Fruit fly (Drosophila melanogaster) whole organism, adult: ENCODE measurements around the gene CG43739.
A peak's percentile ranks its signal among the peaks of the same experiment; 100 is the strongest.

ENCODE experiments used
- CG11617 ChIP-seq: fragments of 200-800 bp; sonication (Bioruptor generic); optimal IDR thresholded peaks from 2 replicates; lab custom pipeline; 2017; ENCODE audit warnings: mild to moderate bottlenecking, missing biosample characterization, missing genetic modification reagents, missing genetic modification characterization
- CG12768 ChIP-seq: fragments of 200-800 bp; sonication (Bioruptor generic); optimal IDR thresholded peaks from 2 replicates; lab custom pipeline; 2017; ENCODE audit warnings: missing biosample characterization, missing genetic modification characterization, mild to moderate bottlenecking, moderate library complexity, missing genetic modification reagents
- CG14711 ChIP-seq: fragments of 200-800 bp; sonication (Bioruptor generic); optimal IDR thresholded peaks from 2 replicates; lab custom pipeline; 2018; ENCODE audit warnings: missing biosample characterization, mild to moderate bottlenecking, missing genetic modification characterization, moderate library complexity
- CG1620 ChIP-seq: fragments of 200-800 bp; sonication (Bioruptor generic); optimal IDR thresholded peaks from 2 replicates; lab custom pipeline; 2016; ENCODE audit warnings: missing biosample characterization, missing genetic modification characterization
- CG33017 ChIP-seq: fragments of 200-800 bp; sonication (Bioruptor generic); optimal IDR thresholded peaks from 2 replicates; lab custom pipeline; 2018; ENCODE audit warnings: missing biosample characterization, mild to moderate bottlenecking, missing genetic modification characterization, moderate library complexity
- CG5204 ChIP-seq: fragments of 200-800 bp; sonication (Bioruptor generic); optimal IDR thresholded peaks from 2 replicates; lab custom pipeline; 2016; ENCODE audit warnings: missing biosample characterization, missing genetic modification characterization
- CG7045 ChIP-seq: fragments of 200-800 bp; sonication (Bioruptor generic); optimal IDR thresholded peaks from 2 replicates; lab custom pipeline; 2017; ENCODE audit warnings: missing biosample characterization, mild to moderate bottlenecking, missing genetic modification characterization
- CG7101 ChIP-seq: fragments of 200-800 bp; sonication (Bioruptor generic); optimal IDR thresholded peaks from 2 replicates; lab custom pipeline; 2018; ENCODE audit warnings: missing biosample characterization, mild to moderate bottlenecking, missing genetic modification characterization, moderate library complexity
- Clk ChIP-seq: fragments of 200-800 bp; sonication (Bioruptor generic); optimal IDR thresholded peaks from 2 replicates; lab custom pipeline; 2017; ENCODE audit warnings: missing biosample characterization, missing genetic modification characterization
- Crg-1 ChIP-seq: fragments of 200-800 bp; sonication (Bioruptor generic); optimal IDR thresholded peaks from 2 replicates; lab custom pipeline; 2016; ENCODE audit warnings: missing biosample characterization, missing genetic modification characterization
- Hr96 ChIP-seq: fragments of 200-800 bp; sonication (Bioruptor generic); optimal IDR thresholded peaks from 2 replicates; lab custom pipeline; 2016; ENCODE audit warnings: missing biosample characterization, missing genetic modification characterization
- Mnt ChIP-seq: fragments of 200-800 bp; sonication (Bioruptor generic); optimal IDR thresholded peaks from 2 replicates; lab custom pipeline; 2016; ENCODE audit warnings: missing biosample characterization, mild to moderate bottlenecking, missing genetic modification characterization
- bab1 ChIP-seq: fragments of 200-800 bp; sonication (Bioruptor generic); optimal IDR thresholded peaks from 3 replicates; lab custom pipeline; 2019; ENCODE audit warnings: missing biosample characterization, mild to moderate bottlenecking, missing genetic modification characterization, moderate library complexity
- cic ChIP-seq: fragments of 200-800 bp; sonication (Bioruptor generic); optimal IDR thresholded peaks from 2 replicates; lab custom pipeline; 2017; ENCODE audit warnings: missing biosample characterization, mild to moderate bottlenecking, missing genetic modification characterization, moderate library complexity
- cnc ChIP-seq, 2 experiments: fragments of >200 bp; optimal IDR thresholded peaks; 2 replicates each; lab custom pipeline; 2017
- kay ChIP-seq: fragments of 200-800 bp; sonication (Bioruptor generic); peaks from one replicate; lab custom pipeline; 2016; ENCODE audit warnings: missing biosample characterization, missing genetic modification characterization, borderline replicate concordance
- ovo ChIP-seq: fragments of 200-800 bp; sonication (Bioruptor generic); optimal IDR thresholded peaks from 2 replicates; lab custom pipeline; 2016; ENCODE audit warnings: missing biosample characterization, missing genetic modification characterization
- pad ChIP-seq: fragments of 200-800 bp; sonication (Bioruptor generic); optimal IDR thresholded peaks from 3 replicates; lab custom pipeline; 2017; ENCODE audit warnings: missing biosample characterization, missing genetic modification characterization, mild to moderate bottlenecking, moderate library complexity, missing genetic modification reagents
- tj ChIP-seq: fragments of 200-800 bp; sonication (Bioruptor generic); optimal IDR thresholded peaks from 3 replicates; lab custom pipeline; 2017; ENCODE audit warnings: missing biosample characterization, mild to moderate bottlenecking, missing genetic modification characterization, moderate library complexity
- toe ChIP-seq: fragments of 200-800 bp; sonication (Bioruptor generic); optimal IDR thresholded peaks from 2 replicates; lab custom pipeline; 2016; ENCODE audit warnings: missing biosample characterization, missing genetic modification characterization

The CG43739 gene

dm6 chr2L:20879567-20880141, 39.1 kb downstream of the CG43739 start:
- peak; percentile 69 for TF ChIP-seq kay (GFP tag; lab: Kevin White, UChicago)
- TF ChIP-seq toe = no peak

dm6 chr2L:20878463-20878862, 40.3 kb downstream of the CG43739 start:
- TF ChIP-seq kay (GFP tag; lab: Kevin White, UChicago) (peak; percentile 51), bab1 (GFP tag; lab: Kevin White, UChicago) (no peak), CG14711 (no peak), CG11617 (GFP tag; lab: Kevin White, UChicago) (no peak)

- peak in 1 of 2 experiments; percentile 84 for TF ChIP-seq cnc (optimal IDR thresholded peaks at IDR 0.05; lab: Kevin White, UChicago)
- TF ChIP-seq CG33017 = no peak
Observed at dm6 chr2L:20878052-20878451, 40.7 kb downstream of the CG43739 start.

dm6 chr2L:20874514-20874913, 44.2 kb downstream of the CG43739 start:
- TF ChIP-seq CG7045 = no peak
- TF ChIP-seq pad (GFP tag; lab: Kevin White, UChicago) = no peak
- TF ChIP-seq bab1 (GFP tag; lab: Kevin White, UChicago) = no peak
- no peak for TF ChIP-seq toe
- no peak for TF ChIP-seq CG12768 (GFP tag; lab: Kevin White, UChicago)
- no peak for TF ChIP-seq ovo
- no peak for TF ChIP-seq CG7101 (tag; lab: Kevin White, UChicago)
- TF ChIP-seq Clk (GFP tag; lab: Kevin White, UChicago) = no peak
- TF ChIP-seq CG33017 = no peak

- TF ChIP-seq CG1620 (GFP tag; lab: Kevin White, UChicago) (no peak), cic (GFP tag; lab: Kevin White, UChicago) (peak; percentile 52), tj (GFP tag; lab: Kevin White, UChicago) (no peak), CG11617 (GFP tag; lab: Kevin White, UChicago) (peak; percentile 0), CG7045 (no peak), Clk (GFP tag; lab: Kevin White, UChicago) (no peak), CG7101 (tag; lab: Kevin White, UChicago) (peak; percentile 15), CG12768 (GFP tag; lab: Kevin White, UChicago) (peak; percentile 11), bab1 (GFP tag; lab: Kevin White, UChicago) (no peak), CG33017 (peak; percentile 35), cnc (optimal IDR thresholded peaks at IDR 0.05; lab: Kevin White, UChicago) (no peak), Mnt (GFP tag; lab: Kevin White, UChicago) (peak; percentile 55), CG5204 (no peak), Crg-1 (GFP tag; lab: Kevin White, UChicago) (no peak), pad (GFP tag; lab: Kevin White, UChicago) (no peak)
Observed at dm6 chr2L:20869804-20870295, 48.9 kb downstream of the CG43739 start, which contains the start of gene CG14401. TSS of gene CG14401 (plus strand) at chr2L:20869854.

- TF ChIP-seq pad (GFP tag; lab: Kevin White, UChicago) (no peak), ovo (no peak), Clk (GFP tag; lab: Kevin White, UChicago) (no peak), CG5204 (no peak), CG1620 (GFP tag; lab: Kevin White, UChicago) (no peak)
Observed at dm6 chr2L:20868921-20869320, 49.8 kb downstream of the CG43739 start.

- TF ChIP-seq CG7045 (no peak), pad (GFP tag; lab: Kevin White, UChicago) (no peak), CG33017 (no peak), cnc (optimal IDR thresholded peaks at IDR 0.05; lab: Kevin White, UChicago) (no peak), Hr96 (GFP tag; lab: Kevin White, UChicago) (no peak), kay (GFP tag; lab: Kevin White, UChicago) (no peak), Crg-1 (GFP tag; lab: Kevin White, UChicago) (no peak), ovo (no peak), Mnt (GFP tag; lab: Kevin White, UChicago) (no peak), bab1 (GFP tag; lab: Kevin White, UChicago) (no peak), CG11617 (GFP tag; lab: Kevin White, UChicago) (no peak), toe (no peak), CG7101 (tag; lab: Kevin White, UChicago) (no peak), cic (GFP tag; lab: Kevin White, UChicago) (no peak)
Observed at dm6 chr2L:20867381-20867780, 51.4 kb downstream of the CG43739 start, which contains the start of gene CG31675. TSS of gene CG31675 (plus strand) at chr2L:20867755.

- TF ChIP-seq pad (GFP tag; lab: Kevin White, UChicago) (peak; percentile 78), bab1 (GFP tag; lab: Kevin White, UChicago) (peak; percentile 86), CG12768 (GFP tag; lab: Kevin White, UChicago) (peak; percentile 88), CG11617 (GFP tag; lab: Kevin White, UChicago) (peak; percentile 77), cnc (optimal IDR thresholded peaks at IDR 0.05; lab: Kevin White, UChicago) (no peak), Hr96 (GFP tag; lab: Kevin White, UChicago) (peak; percentile 78), CG14711 (peak; percentile 75), Clk (GFP tag; lab: Kevin White, UChicago) (peak; percentile 44), CG7045 (peak; percentile 73), CG5204 (peak; percentile 82), Mnt (GFP tag; lab: Kevin White, UChicago) (peak; percentile 47), cic (GFP tag; lab: Kevin White, UChicago) (peak; percentile 63), tj (GFP tag; lab: Kevin White, UChicago) (peak; percentile 89), toe (peak; percentile 73), Crg-1 (GFP tag; lab: Kevin White, UChicago) (peak; percentile 50), CG33017 (peak; percentile 77), ovo (no peak), CG1620 (GFP tag; lab: Kevin White, UChicago) (peak; percentile 66), kay (GFP tag; lab: Kevin White, UChicago) (peak; percentile 20), CG7101 (tag; lab: Kevin White, UChicago) (peak; percentile 81)
Observed at dm6 chr2L:20864764-20865265, 53.9 kb downstream of the CG43739 start, which contains the start of gene CG9338. TSS of gene CG9338 (plus strand) at chr2L:20865215.
